Worm (Caenorhabditis elegans) whole organism, dauer: ENCODE results near the gene unc-46.

ENCODE experiments used
- unc-62 ChIP-seq: sonication (generic microtip); optimal IDR thresholded peaks from 2 replicates; lab custom pipeline; 2017; ENCODE audit warnings: missing biosample characterization, missing genetic modification reagents, missing genetic modification characterization

Gene unc-46

DNA sequence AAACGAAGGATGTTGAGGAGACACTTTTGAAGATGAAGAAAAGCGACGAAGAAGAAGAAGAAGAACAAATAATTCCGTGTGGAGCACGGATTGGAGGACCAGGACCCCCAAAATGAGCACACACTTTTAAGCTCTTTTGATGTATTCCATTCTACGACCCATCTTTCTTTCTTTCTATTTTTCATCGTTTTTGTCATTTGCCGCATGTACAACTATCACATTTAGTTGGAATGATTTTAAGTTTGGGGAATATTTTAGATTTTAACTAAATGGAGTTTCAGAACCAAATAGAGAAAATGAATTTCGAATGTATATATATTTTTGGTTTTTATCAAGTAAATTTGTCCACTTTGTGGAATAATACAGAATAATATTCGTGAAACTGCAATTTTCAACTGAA, at the start of gene unc-46:
Gene unc-46, minus strand, starts transcription at position 101 of the 400 bp plus-strand sequence.
- no peak for TF ChIP-seq unc-62

DNA sequence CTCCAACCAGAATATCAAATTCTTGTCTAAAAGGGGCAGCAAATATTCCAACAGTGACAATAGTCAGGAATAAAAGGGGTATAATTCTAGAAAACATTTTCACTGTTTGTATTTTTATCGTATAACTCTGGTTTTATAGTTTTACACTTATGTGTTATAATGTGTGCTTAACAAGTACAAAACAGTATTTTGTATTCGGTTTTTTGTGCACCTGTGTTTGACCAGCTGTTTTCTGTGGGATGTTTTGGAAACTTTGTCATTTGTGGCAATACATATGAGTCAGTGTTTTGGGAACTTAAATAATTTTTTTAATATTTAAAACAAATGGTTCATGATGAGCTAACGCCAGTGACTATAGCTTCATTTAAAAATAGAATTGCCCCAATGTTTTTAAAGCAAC, 47.6 kb upstream of the unc-46 start, which contains the start of gene F14F9.6:
Gene F14F9.6, minus strand, starts transcription at position 101 of the 400 bp plus-strand sequence.
- TF ChIP-seq unc-62, result no peak

DNA sequence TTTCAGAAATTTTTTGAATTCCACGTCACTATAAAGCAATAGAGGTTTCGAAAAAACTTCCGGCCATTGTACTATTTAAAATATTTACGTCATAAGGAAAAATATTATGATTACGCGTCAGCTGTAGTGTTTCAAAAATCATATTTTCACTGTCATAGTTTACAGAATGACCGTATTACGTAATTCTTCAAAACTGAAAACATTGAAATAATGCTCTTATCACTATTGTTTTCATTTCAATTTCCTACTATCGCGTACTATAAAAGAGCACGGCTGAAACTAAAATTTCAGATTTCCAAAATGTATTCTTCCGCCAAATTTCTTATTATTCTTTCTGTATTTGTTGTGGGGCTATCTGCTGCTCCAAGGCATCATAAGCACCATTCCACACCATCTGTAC, 45.7 kb upstream of the unc-46 start, which contains the start of gene F14F9.2:
Gene F14F9.2, plus strand, starts transcription at position 301 of the 400 bp plus-strand sequence.
- TF ChIP-seq unc-62, result no peak

DNA sequence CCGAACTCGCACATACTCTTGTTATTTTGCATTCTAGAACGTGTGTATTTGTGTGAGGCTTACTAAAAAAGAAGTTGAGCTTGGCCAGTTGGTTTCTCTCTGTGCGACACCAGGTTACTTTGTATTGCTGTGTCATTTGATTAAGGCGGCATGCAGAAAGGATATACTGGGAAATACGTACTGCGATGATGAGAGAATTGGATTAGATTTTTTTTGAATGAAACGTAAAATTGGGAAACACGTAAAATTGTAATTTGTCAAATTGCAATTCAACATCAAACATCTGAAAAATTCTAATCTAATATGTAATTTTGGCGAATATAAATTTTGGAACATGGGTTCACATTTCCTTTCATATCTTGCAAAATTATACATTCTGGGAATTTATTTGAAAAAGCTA, 45.0 kb upstream of the unc-46 start, which contains the start of gene srh-129:
Gene srh-129, minus strand, starts transcription at position 101 of the 400 bp plus-strand sequence.
- TF ChIP-seq unc-62, result no peak

DNA sequence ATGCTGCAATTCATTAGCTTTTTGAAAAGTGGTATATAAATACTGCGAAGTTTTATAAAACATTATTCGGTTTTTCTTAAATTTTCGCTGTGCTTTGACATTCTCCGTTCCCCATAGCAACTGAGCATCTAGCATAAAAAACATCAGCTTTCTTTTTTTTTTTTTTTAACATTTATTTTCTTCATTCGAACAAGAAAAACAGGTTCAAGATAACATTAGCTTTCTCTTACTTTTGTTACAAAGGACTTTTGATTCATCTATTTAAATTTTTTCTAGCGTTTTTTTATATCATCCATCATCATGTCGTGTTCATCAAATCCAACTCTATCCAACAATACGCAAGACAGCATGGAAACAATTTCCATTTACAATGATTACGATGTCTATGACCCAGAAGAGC, 39.1 kb upstream of the unc-46 start, which contains the start of gene F14F9.3:
Gene F14F9.3, plus strand, starts transcription at position 301 of the 400 bp plus-strand sequence.
- TF ChIP-seq unc-62, result no peak

DNA sequence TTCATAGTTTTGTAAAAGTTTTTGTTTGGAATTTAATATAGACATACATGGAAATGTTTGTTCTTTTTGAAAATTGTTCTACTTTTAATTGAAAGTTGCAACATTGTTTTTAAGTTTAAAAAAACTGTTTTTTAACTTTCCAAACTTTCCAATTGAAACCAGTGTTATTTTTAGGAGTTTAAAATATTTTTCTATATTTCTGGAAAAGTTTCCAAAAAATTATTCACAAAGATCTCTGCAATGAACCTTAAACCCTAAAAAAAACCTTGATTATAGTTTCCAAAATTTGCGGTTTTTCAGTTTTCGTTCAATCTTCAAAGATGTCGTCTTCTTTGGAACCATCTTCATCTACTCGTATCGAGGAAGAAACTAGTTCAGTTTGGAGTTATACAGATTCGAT, 33.6 kb upstream of the unc-46 start, which contains the start of gene F14F9.4:
Gene F14F9.4, plus strand, starts transcription at position 301 of the 400 bp plus-strand sequence.
- TF ChIP-seq unc-62, result no peak

DNA sequence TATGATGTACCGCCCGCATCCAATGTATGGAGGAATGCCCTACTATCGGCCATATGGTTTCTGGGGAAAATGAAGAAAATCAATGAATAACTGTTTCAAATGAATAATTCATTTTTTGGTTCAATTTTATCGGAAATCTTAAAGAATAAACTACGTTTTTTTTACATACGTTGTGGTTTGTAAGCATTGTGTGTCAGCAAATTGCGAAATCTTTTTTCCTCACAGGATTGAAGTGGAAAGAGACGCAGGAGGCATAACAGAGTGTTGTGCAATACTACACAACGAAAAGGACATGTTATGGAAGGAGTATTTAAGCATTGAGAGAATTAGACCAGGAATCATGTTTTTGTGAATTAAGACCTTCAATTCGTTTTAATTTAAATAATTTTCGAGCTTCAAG, 32.6 kb upstream of the unc-46 start:
- no peak for TF ChIP-seq unc-62

DNA sequence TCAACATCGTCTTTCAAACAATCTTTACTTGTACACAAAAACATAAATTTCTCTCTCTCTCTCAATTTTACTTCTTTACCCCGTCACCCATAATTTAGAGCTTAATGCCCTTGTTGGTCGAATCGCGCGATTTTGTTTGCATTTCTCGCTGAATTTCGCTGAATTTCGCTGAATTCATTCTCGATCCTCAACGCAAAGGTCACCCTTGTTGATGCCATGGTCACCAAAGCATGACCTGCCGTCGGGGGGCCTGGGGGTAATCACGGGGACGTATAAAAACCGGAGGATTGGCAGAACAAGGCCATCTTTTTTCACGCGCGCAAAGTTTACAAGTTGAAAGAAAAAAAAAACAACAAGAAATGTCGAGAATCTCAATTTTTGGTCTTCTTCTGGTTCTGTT, 31.2 kb upstream of the unc-46 start, which contains the start of gene F14F9.8:
Gene F14F9.8, plus strand, starts transcription at position 301 of the 400 bp plus-strand sequence.
- TF ChIP-seq unc-62, result no peak

DNA sequence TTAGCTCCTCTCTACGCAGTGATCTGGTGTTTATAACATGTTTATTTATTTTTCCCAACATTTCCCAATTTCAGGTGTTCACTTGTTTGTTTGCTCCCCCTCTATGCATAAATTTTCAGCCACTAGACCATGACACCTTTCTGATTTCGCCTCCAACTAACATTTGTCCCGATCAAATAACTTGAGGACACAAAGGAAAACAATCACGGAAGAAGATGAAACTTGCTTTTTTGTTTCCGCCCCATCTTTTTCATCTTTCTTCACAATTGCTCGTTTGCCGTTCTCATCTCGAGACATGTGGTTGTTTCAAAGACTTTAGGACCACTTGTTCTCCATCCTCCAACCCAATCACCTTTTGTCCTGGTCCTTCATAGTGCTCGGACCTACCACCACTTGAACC, 28.0 kb upstream of the unc-46 start, which contains the start of gene F14F9.5:
Gene F14F9.5, plus strand, starts transcription at position 301 of the 400 bp plus-strand sequence.
- no peak for TF ChIP-seq unc-62

DNA sequence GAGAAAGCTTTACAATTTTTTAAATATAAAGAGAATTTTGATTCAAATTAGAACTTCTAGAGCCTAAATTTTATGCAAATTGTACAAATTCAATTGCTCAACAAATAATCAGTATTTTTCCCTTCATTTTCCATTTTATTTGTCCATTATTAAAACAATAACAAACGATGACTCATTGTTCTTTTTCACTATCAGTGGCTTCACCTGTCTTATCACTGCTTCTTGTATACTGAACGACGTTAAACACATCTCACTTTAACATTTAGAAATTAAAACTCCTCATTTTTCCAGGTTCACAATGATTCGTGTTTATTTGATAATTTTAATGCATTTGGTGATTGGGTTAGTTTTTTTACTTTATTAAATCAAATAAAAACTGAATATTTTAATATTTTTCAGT, 20.9 kb upstream of the unc-46 start, which contains the start of gene sid-1:
Gene sid-1, plus strand, starts transcription at position 292 of the 400 bp plus-strand sequence.
- TF ChIP-seq unc-62, result no peak

DNA sequence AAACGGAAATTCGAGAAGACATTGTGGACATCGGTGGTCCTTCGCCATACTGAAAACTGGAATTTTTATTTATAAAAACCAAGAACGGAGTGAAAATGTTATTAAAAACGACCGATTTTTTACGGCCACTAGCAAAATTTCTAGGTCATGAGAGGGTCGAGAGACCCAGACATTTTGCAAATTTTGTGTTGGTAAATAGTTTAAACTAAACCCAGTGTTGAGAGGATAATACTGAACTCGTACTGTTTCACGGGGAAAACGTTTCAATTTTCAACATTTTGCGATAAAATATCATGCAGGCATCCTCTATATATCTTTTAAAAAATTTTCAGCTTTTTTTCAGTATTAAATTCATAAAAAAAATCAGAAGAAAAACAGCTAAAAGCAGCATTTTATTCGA, 20.3 kb upstream of the unc-46 start, which contains the start of gene C04F5.9:
Gene C04F5.9, minus strand, starts transcription at position 101 of the 400 bp plus-strand sequence.
- no peak for TF ChIP-seq unc-62

DNA sequence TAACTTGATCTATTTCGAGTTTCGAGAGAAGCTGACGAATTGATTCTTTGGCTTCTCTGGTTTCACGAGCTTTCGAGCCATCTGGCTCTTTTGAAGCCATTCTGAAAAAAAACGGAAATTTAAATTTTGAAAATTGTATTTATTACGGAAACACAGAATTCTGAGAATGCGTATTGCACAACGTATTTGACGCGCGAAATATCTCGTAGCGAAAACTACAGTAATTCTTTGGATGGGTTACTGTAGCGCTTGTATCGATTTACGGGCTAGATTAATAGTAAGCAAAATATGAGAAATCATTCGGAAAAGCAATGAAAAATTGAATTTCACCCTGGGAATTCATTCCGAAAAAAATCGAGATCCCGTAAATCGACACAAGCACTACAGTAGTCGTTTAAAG, 14.8 kb upstream of the unc-46 start, which contains the start of gene C04F5.8:
Gene C04F5.8, minus strand, starts transcription at position 101 of the 400 bp plus-strand sequence.
- no peak for TF ChIP-seq unc-62

DNA sequence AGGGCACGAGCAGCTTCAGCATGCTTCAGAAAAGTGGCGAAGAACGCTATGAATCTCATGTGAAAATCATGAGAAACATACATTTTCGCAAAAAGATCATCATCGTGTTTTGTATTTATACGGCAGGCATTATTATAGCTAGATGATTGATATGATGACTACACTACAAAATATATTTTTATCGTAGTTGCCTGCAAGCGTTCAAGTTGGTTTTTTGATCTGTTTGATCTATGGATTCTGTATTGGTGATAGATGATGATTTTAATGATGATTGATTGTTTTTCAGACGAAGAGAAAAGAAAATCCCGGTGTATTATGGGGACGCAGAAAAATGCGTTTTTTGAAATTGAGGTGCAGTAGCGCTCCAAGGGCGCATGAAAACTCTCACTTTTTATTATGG, 11.9 kb upstream of the unc-46 start, which contains the start of gene ugt-63:
Gene ugt-63, minus strand, starts transcription at position 89 of the 400 bp plus-strand sequence.
- no peak for TF ChIP-seq unc-62

DNA sequence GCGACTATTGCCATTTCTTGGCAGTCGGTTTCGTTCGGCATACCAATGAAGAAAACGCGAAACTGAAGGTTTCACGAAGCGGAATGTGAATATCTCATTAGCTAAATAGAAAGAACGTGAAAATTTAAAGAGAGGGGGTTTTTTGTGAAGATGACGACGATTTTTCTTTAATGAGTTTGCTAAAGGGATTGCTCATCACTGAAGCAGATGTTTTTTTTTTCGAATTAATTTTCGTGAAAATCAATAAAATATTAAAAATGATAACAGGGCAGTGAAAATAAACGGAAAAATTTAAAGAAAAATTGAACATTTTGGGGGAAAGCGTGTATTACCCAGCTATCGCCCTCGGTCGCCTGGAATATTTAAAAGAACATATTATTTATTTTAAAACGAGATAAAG, 9.0 kb upstream of the unc-46 start, which contains the start of gene srab-3:
Gene srab-3, minus strand, starts transcription at position 101 of the 400 bp plus-strand sequence.
- TF ChIP-seq unc-62, result no peak

DNA sequence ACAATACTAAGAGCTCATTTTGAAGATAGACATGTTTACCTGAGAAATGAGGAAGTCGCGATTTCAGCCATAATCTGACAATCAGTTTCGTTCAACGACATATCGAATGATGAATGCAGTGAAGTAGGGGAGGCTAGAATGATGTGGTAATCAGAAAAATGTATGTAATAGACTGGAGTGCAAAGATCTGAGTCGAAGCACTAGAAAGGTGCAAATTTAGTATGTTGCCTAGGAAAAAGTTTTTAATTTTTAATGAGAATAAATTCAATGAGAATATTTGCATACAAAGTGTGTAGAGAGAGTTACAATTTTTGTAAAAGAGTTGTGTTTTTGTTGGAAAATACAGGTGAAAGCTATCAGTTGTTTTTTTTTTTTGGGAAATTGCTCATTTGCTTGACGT, 6.1 kb upstream of the unc-46 start, which contains the start of gene srab-2:
Gene srab-2, minus strand, starts transcription at position 101 of the 400 bp plus-strand sequence.
- TF ChIP-seq unc-62, result no peak

DNA sequence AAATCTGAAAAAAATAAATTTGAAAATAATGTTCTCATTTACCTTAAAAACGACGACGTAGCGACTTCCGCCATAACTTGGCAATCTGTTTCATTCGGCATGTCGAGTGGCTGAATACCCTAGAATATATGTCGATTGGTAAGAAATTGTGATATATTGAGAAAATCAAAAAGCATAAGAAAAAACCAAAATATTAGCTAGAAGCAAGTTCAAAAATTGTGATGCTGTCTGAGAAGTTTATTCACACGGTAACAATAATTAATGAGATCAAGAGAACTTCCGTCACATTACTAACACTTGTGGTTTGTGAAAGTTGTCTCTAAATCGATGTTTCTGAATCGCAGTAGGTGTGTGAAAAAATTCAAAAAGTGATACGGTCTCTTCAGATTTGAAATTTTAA, 3.2 kb upstream of the unc-46 start, which contains the start of gene srab-1:
Gene srab-1, minus strand, starts transcription at position 101 of the 400 bp plus-strand sequence.
- no peak for TF ChIP-seq unc-62

DNA sequence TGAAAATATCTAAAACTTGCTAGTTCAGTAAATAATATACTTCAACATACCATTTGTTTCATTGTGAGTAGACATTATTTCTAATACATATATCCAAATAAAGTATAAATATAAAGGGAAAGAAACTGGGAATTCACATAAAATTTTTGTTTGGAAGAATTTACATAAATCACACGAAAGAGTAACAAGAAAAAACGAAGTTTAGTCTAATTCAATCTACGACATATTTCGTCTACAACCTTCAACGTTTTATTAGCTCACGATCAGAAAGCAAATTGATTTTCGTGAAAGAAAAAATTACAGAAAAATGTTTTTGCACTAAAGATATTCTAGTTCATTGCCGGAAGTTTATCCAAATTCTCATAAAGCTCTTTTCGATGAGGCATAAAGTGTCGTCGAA, 1.8 kb downstream of the unc-46 start, which contains the start of gene C04F5.2:
Gene C04F5.2, minus strand, starts transcription at position 101 of the 400 bp plus-strand sequence.
- no peak for TF ChIP-seq unc-62

DNA sequence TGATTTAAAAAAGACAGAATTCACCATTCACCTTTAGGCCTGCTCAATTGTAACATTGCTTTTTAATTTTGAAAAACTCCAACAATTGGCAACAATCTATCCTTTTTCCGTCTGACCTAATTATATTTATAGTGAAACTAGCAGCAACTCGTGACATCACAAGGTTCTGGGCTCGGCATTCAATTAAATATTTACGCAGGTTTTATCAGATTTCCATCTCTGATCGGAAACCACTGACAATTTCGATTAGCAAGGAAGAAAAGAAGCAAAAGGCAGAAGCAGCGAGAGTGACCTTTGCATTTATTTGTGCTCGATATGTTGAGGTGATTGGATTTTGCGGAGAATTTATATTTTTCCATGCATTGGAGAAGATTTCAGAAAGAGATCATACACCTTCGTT, 8.4 kb downstream of the unc-46 start:
- no peak for TF ChIP-seq unc-62
